Worm (Caenorhabditis elegans) whole organism, L1 larva: Measurements from ENCODE around the gene Y56A3A.22.
"Not testable (repeated sequence)": the region's sequence is repeated elsewhere in the genome, so short reads cannot be mapped to it uniquely, and the experiment has no call there.

Experiments
- elt-2 ChIP-seq: sonication (generic microtip); optimal IDR thresholded peaks from 2 replicates; lab custom pipeline; 2016; ENCODE audit warnings: missing genetic modification characterization, mild to moderate bottlenecking, inconsistent platforms, missing compliant biosample characterization, missing genetic modification reagents
- jun-1 ChIP-seq: fragments of 150-350 bp; optimal IDR thresholded peaks from 2 replicates; lab custom pipeline; 2014; ENCODE audit warnings: missing biosample characterization, missing genetic modification reagents, missing genetic modification characterization
- nhr-237 ChIP-seq: fragments of 150-350 bp; optimal IDR thresholded peaks from 2 replicates; lab custom pipeline; 2014; ENCODE audit warnings: missing biosample characterization, missing genetic modification characterization
- nhr-77 ChIP-seq: fragments of 150-350 bp; optimal IDR thresholded peaks from 2 replicates; lab custom pipeline; 2014; ENCODE audit warnings: missing biosample characterization, missing genetic modification characterization

- TF ChIP-seq nhr-77 (tag; lab: Kevin White, UChicago); nhr-237; elt-2 (tag; lab: Kevin White, UChicago); jun-1 (tag; lab: Kevin White, UChicago): not testable (repeated sequence)
Measured at ce11 chrIII:11940008-11940407, 18.5 kb downstream of the Y56A3A.22 start.
